Fruit fly (Drosophila melanogaster): ENCODE data around the gene CG3527.

CG3527 gene

DNA sequence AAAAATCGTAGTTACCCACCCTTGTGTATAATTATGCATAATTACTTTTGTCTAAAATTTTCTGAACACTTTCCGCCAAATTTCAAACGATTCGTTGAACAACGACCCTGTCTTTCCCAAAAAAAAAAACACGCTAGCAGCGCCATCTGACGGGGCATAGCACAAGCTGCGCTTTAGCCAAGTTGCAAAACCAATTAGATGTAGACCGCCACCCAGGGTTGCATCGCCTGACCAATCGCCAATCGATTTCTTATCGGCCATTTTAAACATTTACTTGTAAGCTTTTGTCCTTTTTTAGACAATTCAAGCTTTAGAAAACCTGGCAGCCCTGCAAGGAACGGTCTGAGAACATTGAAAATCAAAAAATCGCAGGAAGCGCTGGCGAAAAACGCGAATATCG, 21.9 kb upstream of the CG3527 start, which contains the start of gene CG3556 (continued):
- TF ChIP-seq CG8478 (optimal IDR thresholded peaks at IDR 0.05) (no peak), seq (GFP tag; IDR thresholded peaks at IDR 0.05) (no peak), CG33213 (GFP tag; optimal IDR thresholded peaks at IDR 0.05) (peak; percentile 93), ems (GFP tag; optimal IDR thresholded peaks at IDR 0.05) (no peak), Mes4 (GFP tag; optimal IDR thresholded peaks at IDR 0.05) (peak; percentile 40), H2.0 (GFP tag; IDR thresholded peaks at IDR 0.05) (no peak), BEAF-32 (GFP tag; optimal IDR thresholded peaks at IDR 0.05) (peak; percentile 52), CG4617 (GFP tag; optimal IDR thresholded peaks at IDR 0.05; ENCODE audit: borderline replicate concordance) (no peak), gfzf (GFP tag; optimal IDR thresholded peaks at IDR 0.05) (peak; percentile 76), CG10543 (GFP tag; optimal IDR thresholded peaks at IDR 0.05) (no peak), CTCF (GFP tag; optimal IDR thresholded peaks at IDR 0.05) (peak; percentile 94), scrt (GFP tag; optimal IDR thresholded peaks at IDR 0.05) (no peak), Atf3 (GFP tag; optimal IDR thresholded peaks at IDR 0.05) (no peak), HmgD (GFP tag; optimal IDR thresholded peaks at IDR 0.05) (peak; percentile 53), hkb (optimal IDR thresholded peaks at IDR 0.05) (peak; percentile 56), hkb (GFP tag; IDR thresholded peaks at IDR 0.05) (peak; percentile 51), sug (tag; optimal IDR thresholded peaks at IDR 0.05) (no peak), her (GFP tag; optimal IDR thresholded peaks at IDR 0.05) (peak; percentile 36), schlank (tag; optimal IDR thresholded peaks at IDR 0.05) (no peak), slbo (GFP tag; IDR thresholded peaks at IDR 0.05) (peak; percentile 71), bab2 (GFP tag; optimal IDR thresholded peaks at IDR 0.05) (no peak), gem (tag; optimal IDR thresholded peaks at IDR 0.05) (no peak), dysf (GFP tag; IDR thresholded peaks at IDR 0.05) (peak; percentile 55; the same call in 2 of the 3 replicates), inv (GFP tag; IDR thresholded peaks at IDR 0.05; ENCODE audit: partially characterized antibody) (peak; percentile 38; the same call in 1 of the 2 replicates), pita (GFP tag; optimal IDR thresholded peaks at IDR 0.05) (peak; percentile 75), CG17328 (GFP tag; IDR thresholded peaks at IDR 0.05) (peak; percentile 59), Lhr (GFP tag; optimal IDR thresholded peaks at IDR 0.05) (peak; percentile 96), Max (GFP tag; optimal IDR thresholded peaks at IDR 0.05) (no peak), CG31224 (GFP tag; IDR thresholded peaks at IDR 0.05) (0 out of 2 replicates have a peak, but pooled peaks have one; percentile 11), corto (GFP tag; optimal IDR thresholded peaks at IDR 0.05) (no peak), fd102C (GFP tag; optimal IDR thresholded peaks at IDR 0.05) (no peak), CG11247 (GFP tag; IDR thresholded peaks at IDR 0.05) (peak; percentile 67), CG7928 (GFP tag; optimal IDR thresholded peaks at IDR 0.05) (peak; percentile 68), Pdp1 (GFP tag; optimal IDR thresholded peaks at IDR 0.05) (peak in 1 of 2 experiments; percentile 36), MBD-R2 (GFP tag; IDR thresholded peaks at IDR 0.05) (peak; percentile 55), Ptx1 (GFP tag; IDR thresholded peaks at IDR 0.05) (peak; percentile 57), repo (GFP tag; optimal IDR thresholded peaks at IDR 0.05) (no peak), kah (GFP tag; optimal IDR thresholded peaks at IDR 0.05) (no peak), ranshi (GFP tag; IDR thresholded peaks at IDR 0.05) (0 out of 2 replicates have a peak, but pooled peaks have one; percentile 21), CG9876 (GFP tag; optimal IDR thresholded peaks at IDR 0.05) (peak; percentile 46), Tbp (GFP tag; optimal IDR thresholded peaks at IDR 0.05) (no peak), Dip2 (GFP tag; IDR thresholded peaks at IDR 0.05) (peak; percentile 32; the same call in 1 of the 2 replicates), CG12659 (GFP tag; optimal IDR thresholded peaks at IDR 0.05) (peak; percentile 71), Kr (GFP tag; optimal IDR thresholded peaks at IDR 0.05) (no peak), mirr (GFP tag; optimal IDR thresholded peaks at IDR 0.05) (no peak), psq (GFP tag; optimal IDR thresholded peaks at IDR 0.05) (no peak), shn (GFP tag; optimal IDR thresholded peaks at IDR 0.05) (peak; percentile 30), CG7786 (GFP tag; optimal IDR thresholded peaks at IDR 0.05) (no peak), CG6683 (GFP tag; optimal IDR thresholded peaks at IDR 0.05) (peak; percentile 35), CG6254 (GFP tag; optimal IDR thresholded peaks at IDR 0.05) (no peak), Ravus (GFP tag; IDR thresholded peaks at IDR 0.05) (no peak), GATAe (GFP tag; conservative IDR thresholded peaks at IDR 0.05) (no peak)
